Fruit fly (Drosophila melanogaster) whole organism, wandering third instar larva: ENCODE data around the gene CG43731.
A peak's percentile ranks its signal among the peaks of the same experiment; 100 is the strongest.

Experiments
- Dfd ChIP-seq: fragments of >200 bp; optimal IDR thresholded peaks from 2 replicates; lab custom pipeline; 2017; ENCODE audit warnings: missing biosample characterization, missing genetic modification characterization
- HLH106 ChIP-seq: fragments of 200-800 bp; optimal IDR thresholded peaks from 3 replicates; lab custom pipeline; 2019; ENCODE audit warnings: missing biosample characterization, mild to moderate bottlenecking, missing genetic modification characterization, moderate library complexity
- N ChIP-seq: fragments of >200 bp; optimal IDR thresholded peaks from 2 replicates; lab custom pipeline; 2018; ENCODE audit warnings: missing biosample characterization, missing external identifiers, missing genetic modification characterization
- Rel ChIP-seq, 2 experiments: fragments of 200-800 bp; sonication (Bioruptor generic) in 1 of 2; optimal IDR thresholded peaks; 2 replicates in 1 of 2; 3 replicates in 1 of 2; lab custom pipeline; 2016 to 2019; ENCODE audit warnings: mild to moderate bottlenecking in 2 of 2, missing biosample characterization in 2 of 2, missing genetic modification characterization in 2 of 2, moderate library complexity in 1 of 2
- lola ChIP-seq: fragments of >200 bp; optimal IDR thresholded peaks from 2 replicates; lab custom pipeline; 2017; ENCODE audit warnings: missing biosample characterization, missing genetic modification characterization
- psq ChIP-seq: fragments of 200-800 bp; sonication (Bioruptor generic); optimal IDR thresholded peaks from 3 replicates; lab custom pipeline; 2017; ENCODE audit warnings: missing biosample characterization, mild to moderate bottlenecking, missing genetic modification characterization, moderate library complexity

DNA sequence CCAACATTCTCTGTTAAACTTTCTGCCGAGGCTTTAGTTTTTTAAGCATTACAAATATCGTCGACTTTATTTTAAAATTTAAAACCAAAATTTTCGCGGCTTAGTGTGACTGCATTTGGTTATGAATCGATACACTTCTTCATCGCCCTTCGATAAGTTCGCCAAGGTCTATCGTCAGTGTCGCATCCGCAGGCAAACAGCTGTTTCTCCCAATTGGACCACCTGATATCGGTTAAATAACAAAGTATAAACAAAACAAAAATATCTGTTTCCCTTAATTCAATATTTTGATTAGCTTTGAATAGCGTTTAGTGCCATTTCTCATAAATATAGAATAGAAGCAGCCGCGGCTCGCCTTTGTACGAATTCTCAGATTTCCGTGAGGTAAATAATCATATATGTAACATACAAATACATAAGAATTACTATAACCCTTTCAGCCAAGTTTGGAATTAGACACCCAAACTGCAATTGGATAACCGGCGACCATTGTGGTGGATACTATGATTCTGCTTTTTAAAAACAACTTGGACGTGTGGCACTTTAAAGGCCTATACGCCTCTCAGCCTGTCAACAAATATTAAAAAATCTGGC, 12.4 kb downstream of the CG43731 start, which contains the start of gene CG10561:
- TF ChIP-seq Rel (GFP tag; optimal IDR thresholded peaks at IDR 0.05; lab: Kevin White, UChicago) (no peak), Rel (tag; optimal IDR thresholded peaks at IDR 0.05; lab: Kevin White, UChicago) (peak; percentile 18), Dfd (no peak), HLH106 (tag; lab: Kevin White, UChicago) (no peak), psq (no peak), N (GFP tag; lab: Kevin White, UChicago) (no peak), lola (GFP tag; lab: Kevin White, UChicago) (no peak)
